Fruit fly (Drosophila melanogaster) S2 (cell line): ENCODE measurements around the gene CG14655.

Experiments
- CG8478 ChIP-seq: fragments of >200 bp; optimal IDR thresholded peaks from 2 replicates; lab custom pipeline; 2018
- CTCF ChIP-seq, 2 experiments: fragments of >200 bp; optimal IDR thresholded peaks; 2 replicates each; lab custom pipeline; 2018

DNA sequence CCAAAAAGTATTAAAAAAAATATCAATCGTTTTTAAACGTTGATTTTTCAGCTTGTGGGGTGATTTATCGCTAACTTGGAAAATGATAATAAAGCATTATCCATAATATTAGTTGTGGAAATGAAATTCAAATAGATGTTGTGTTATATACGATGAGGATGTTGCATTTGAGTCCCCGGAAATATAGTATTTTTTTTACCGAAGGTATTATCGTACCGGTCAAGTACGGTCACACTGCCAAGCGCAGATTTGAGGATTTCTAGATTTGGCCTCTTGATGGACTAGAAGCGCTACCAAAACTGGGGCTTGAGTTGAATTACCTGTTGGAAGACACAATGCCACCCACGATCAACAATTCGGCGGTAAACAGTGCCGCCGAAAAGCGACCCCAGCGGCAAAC, 4.7 kb downstream of the CG14655 start:
- no peak for TF ChIP-seq CG8478
- TF ChIP-seq CTCF (optimal IDR thresholded peaks at IDR 0.05; lab: Kevin White, UChicago): no peak
